Worm (Caenorhabditis elegans) whole organism, L2 larva: ENCODE data around the gene F10A3.17.

Source experiments
- C34F6.9 ChIP-seq: fragments of 150-350 bp; optimal IDR thresholded peaks from 2 replicates; lab custom pipeline; 2014; ENCODE audit warnings: missing biosample characterization, missing genetic modification characterization
- R02D3.7 ChIP-seq: fragments of 150-350 bp; optimal IDR thresholded peaks from 2 replicates; lab custom pipeline; 2014; ENCODE audit warnings: missing biosample characterization, missing genetic modification characterization
- Y55F3AM.14 ChIP-seq: fragments of 200-800 bp; sonication (Bioruptor generic); optimal IDR thresholded peaks from 2 replicates; lab custom pipeline; 2018; ENCODE audit warnings: mild to moderate bottlenecking, missing genetic modification characterization, missing compliant biosample characterization
- ZK546.5 ChIP-seq: sonication (generic microtip); optimal IDR thresholded peaks from 2 replicates; lab custom pipeline; 2017; ENCODE audit warnings: missing biosample characterization, missing genetic modification characterization
- aly-2 ChIP-seq: fragments of 150-350 bp; optimal IDR thresholded peaks from 2 replicates; lab custom pipeline; 2014; ENCODE audit warnings: missing biosample characterization, missing genetic modification characterization
- blmp-1 ChIP-seq: sonication (generic microtip); optimal IDR thresholded peaks from 2 replicates; lab custom pipeline; 2017; ENCODE audit warnings: missing genetic modification characterization, mild to moderate bottlenecking, missing compliant biosample characterization, antibody characterized with exemption, moderate library complexity; ENCODE audit not compliant: insufficient read depth
- ceh-16 ChIP-seq: fragments of 150-350 bp; optimal IDR thresholded peaks from 2 replicates; lab custom pipeline; 2014; ENCODE audit warnings: missing biosample characterization, missing genetic modification characterization
- dmd-4 ChIP-seq: sonication (generic microtip); optimal IDR thresholded peaks from 2 replicates; lab custom pipeline; 2017; ENCODE audit warnings: missing biosample characterization, missing genetic modification characterization
- egl-27 ChIP-seq: sonication (generic microtip); optimal IDR thresholded peaks from 3 replicates; lab custom pipeline; 2017; ENCODE audit warnings: missing biosample characterization, missing genetic modification reagents, missing genetic modification characterization
- elt-1 ChIP-seq: fragments of 150-350 bp; optimal IDR thresholded peaks from 2 replicates; lab custom pipeline; 2014; ENCODE audit warnings: missing biosample characterization, missing genetic modification characterization
- elt-3 ChIP-seq: sonication (generic microtip); optimal IDR thresholded peaks from 2 replicates; lab custom pipeline; 2017; ENCODE audit warnings: missing biosample characterization, missing genetic modification characterization
- fos-1 ChIP-seq: fragments of 150-350 bp; optimal IDR thresholded peaks from 2 replicates; lab custom pipeline; 2014; ENCODE audit warnings: missing biosample characterization, missing genetic modification characterization
- lin-11 ChIP-seq: fragments of 150-350 bp; sonication (generic microtip); optimal IDR thresholded peaks from 2 replicates; lab custom pipeline; 2014; ENCODE audit warnings: missing biosample characterization, missing genetic modification characterization, inconsistent platforms, mixed read lengths
- lin-13 ChIP-seq: fragments of 150-350 bp; optimal IDR thresholded peaks from 2 replicates; lab custom pipeline; 2014; ENCODE audit warnings: missing biosample characterization, missing genetic modification reagents, missing genetic modification characterization
- mab-5 ChIP-seq: fragments of 150-350 bp; optimal IDR thresholded peaks from 2 replicates; lab custom pipeline; 2014; ENCODE audit warnings: missing biosample characterization, missing genetic modification characterization
- nhr-12 ChIP-seq: fragments of 150-350 bp; optimal IDR thresholded peaks from 2 replicates; lab custom pipeline; 2014; ENCODE audit warnings: missing biosample characterization, missing genetic modification characterization
- nhr-21 ChIP-seq: fragments of 150-350 bp; optimal IDR thresholded peaks from 2 replicates; lab custom pipeline; 2014; ENCODE audit warnings: missing biosample characterization, missing genetic modification characterization
- nhr-237 ChIP-seq: fragments of 150-350 bp; optimal IDR thresholded peaks from 2 replicates; lab custom pipeline; 2014; ENCODE audit warnings: missing biosample characterization, missing genetic modification characterization
- nhr-25 ChIP-seq: fragments of 150-350 bp; sonication (generic microtip); optimal IDR thresholded peaks from 3 replicates; lab custom pipeline; 2014; ENCODE audit warnings: missing biosample characterization, missing genetic modification characterization
- nhr-6 ChIP-seq: fragments of 150-350 bp; optimal IDR thresholded peaks from 2 replicates; lab custom pipeline; 2014; ENCODE audit warnings: missing biosample characterization, missing genetic modification characterization
- nhr-77 ChIP-seq: fragments of 150-350 bp; optimal IDR thresholded peaks from 2 replicates; lab custom pipeline; 2014; ENCODE audit warnings: missing biosample characterization, missing genetic modification characterization
- sem-4 ChIP-seq: fragments of 150-350 bp; optimal IDR thresholded peaks from 2 replicates; lab custom pipeline; 2014; ENCODE audit warnings: missing biosample characterization, missing genetic modification reagents, missing genetic modification characterization
- sma-9 ChIP-seq, 2 experiments: fragments of 150-350 bp in 1 of 2; sonication (generic microtip) in 1 of 2; optimal IDR thresholded peaks; 2 replicates each; lab custom pipeline; 2014 to 2016; ENCODE audit warnings: missing genetic modification characterization in 2 of 2, mild to moderate bottlenecking in 1 of 2, missing biosample characterization in 1 of 2, missing compliant biosample characterization in 1 of 2, missing genetic modification reagents in 1 of 2, moderate library complexity in 1 of 2
- snpc-4 ChIP-seq: fragments of 150-350 bp; optimal IDR thresholded peaks from 2 replicates; lab custom pipeline; 2014; ENCODE audit warnings: missing biosample characterization, missing genetic modification characterization
- unc-55 ChIP-seq: fragments of 150-350 bp; sonication (generic microtip); optimal IDR thresholded peaks from 3 replicates; lab custom pipeline; 2014; ENCODE audit warnings: missing biosample characterization, missing genetic modification reagents, missing genetic modification characterization
- ztf-1 ChIP-seq: fragments of 200-800 bp; sonication (Bioruptor generic); conservative IDR thresholded peaks from 2 replicates; pipeline ENCODE4 v1.3.6; 2022; ENCODE audit warnings: missing genetic modification characterization, missing compliant biosample characterization
- ztf-11 ChIP-seq: sonication (generic microtip); optimal IDR thresholded peaks from 2 replicates; lab custom pipeline; 2017; ENCODE audit warnings: missing biosample characterization, missing genetic modification characterization
- ztf-4 ChIP-seq: fragments of 150-350 bp; optimal IDR thresholded peaks from 2 replicates; lab custom pipeline; 2014; ENCODE audit warnings: missing biosample characterization, missing genetic modification characterization

Gene F10A3.17

ce11 chrV:16129116-16129515 lies 30.4 kb downstream of the F10A3.17 start:
- no peak for TF ChIP-seq nhr-77
- peak; percentile 21 for TF ChIP-seq fos-1 (tag; lab: Kevin White, UChicago)
- no peak for TF ChIP-seq blmp-1 (tag; lab: Kevin White, UChicago)
- no peak for TF ChIP-seq sma-9 (GFP tag; optimal IDR thresholded peaks at IDR 0.05; lab: Kevin White, UChicago)
- TF ChIP-seq sma-9 (tag; optimal IDR thresholded peaks at IDR 0.05; lab: Kevin White, UChicago), result no peak

- TF ChIP-seq Y55F3AM.14 (no peak), sem-4 (tag; lab: Kevin White, UChicago) (no peak)
These were observed 32.1 kb downstream of the F10A3.17 start, which contains the start of gene fbxa-143 for ce11 chrV:16127401-16127800. Gene fbxa-143, minus strand, starts transcription at chrV:16127501.

- TF ChIP-seq sma-9 (GFP tag; optimal IDR thresholded peaks at IDR 0.05; lab: Kevin White, UChicago) (no peak), sma-9 (tag; optimal IDR thresholded peaks at IDR 0.05; lab: Kevin White, UChicago) (no peak)
These were observed 34.8 kb downstream of the F10A3.17 start, which contains the start of gene nhr-111 for ce11 chrV:16124739-16125138. Gene nhr-111, minus strand, starts transcription at chrV:16124839.

ce11 chrV:16121451-16121850 lies 38.0 kb downstream of the F10A3.17 start:
- no peak for TF ChIP-seq ZK546.5 (tag; lab: Kevin White, UChicago)
- TF ChIP-seq fos-1 (tag; lab: Kevin White, UChicago), result peak; percentile 24

ce11 chrV:16120922-16121321 lies 38.6 kb downstream of the F10A3.17 start, which contains the start of gene skr-3:
Gene skr-3, plus strand, starts transcription at chrV:16121084.
- TF ChIP-seq ZK546.5 (tag; lab: Kevin White, UChicago) (no peak), nhr-21 (tag; lab: Kevin White, UChicago) (no peak), nhr-12 (tag; lab: Kevin White, UChicago) (no peak), lin-11 (tag; lab: Kevin White, UChicago) (no peak), elt-3 (tag; lab: Kevin White, UChicago) (no peak), sma-9 (GFP tag; optimal IDR thresholded peaks at IDR 0.05; lab: Kevin White, UChicago) (peak; percentile 38), sma-9 (tag; optimal IDR thresholded peaks at IDR 0.05; lab: Kevin White, UChicago) (no peak), lin-13 (no peak), Y55F3AM.14 (no peak), R02D3.7 (tag; lab: Kevin White, UChicago) (no peak), fos-1 (tag; lab: Kevin White, UChicago) (peak; percentile 71), ztf-4 (tag; lab: Kevin White, UChicago) (no peak)

- TF ChIP-seq aly-2 (no peak), ztf-1 (GFP tag; lab: Robert Waterston, UW) (no peak)
These were observed 39.0 kb downstream of the F10A3.17 start for ce11 chrV:16120499-16120898.

ce11 chrV:16118601-16119000 lies 40.9 kb downstream of the F10A3.17 start, which contains the start of gene str-103:
Gene str-103, minus strand, starts transcription at chrV:16118701.
- TF ChIP-seq nhr-25 (tag; lab: Kevin White, UChicago) (no peak), nhr-12 (tag; lab: Kevin White, UChicago) (no peak), snpc-4 (tag; lab: Kevin White, UChicago) (no peak)
- TF ChIP-seq, all 48 proteins: peak for 0

- TF ChIP-seq nhr-6 (tag; lab: Kevin White, UChicago), result no peak
- TF ChIP-seq lin-11 (tag; lab: Kevin White, UChicago), result no peak
- no peak for TF ChIP-seq ceh-16
- TF ChIP-seq C34F6.9, result no peak
- no peak for TF ChIP-seq ztf-11 (tag; lab: Kevin White, UChicago)
- no peak for TF ChIP-seq aly-2
- TF ChIP-seq elt-1, result no peak
- TF ChIP-seq snpc-4 (tag; lab: Kevin White, UChicago), result no peak
- no peak for TF ChIP-seq mab-5 (tag; lab: Kevin White, UChicago)
- TF ChIP-seq unc-55 (GFP tag; lab: Kevin White, UChicago), result no peak
- TF ChIP-seq dmd-4 (tag; lab: Kevin White, UChicago), result no peak
- TF ChIP-seq egl-27 (tag; lab: Kevin White, UChicago), result no peak
- TF ChIP-seq nhr-25 (tag; lab: Kevin White, UChicago), result no peak
- TF ChIP-seq sem-4 (tag; lab: Kevin White, UChicago), result no peak
- no peak for TF ChIP-seq ztf-1 (GFP tag; lab: Robert Waterston, UW)
- TF ChIP-seq nhr-237 (tag; lab: Kevin White, UChicago), result no peak
- no peak for TF ChIP-seq nhr-12 (tag; lab: Kevin White, UChicago)
These were observed 44.1 kb downstream of the F10A3.17 start, which contains the start of gene str-25 for ce11 chrV:16115381-16115780. Gene str-25, plus strand, starts transcription at chrV:16115681.
